Worm (Caenorhabditis elegans) whole organism, L4 larva: ENCODE results near the gene C36B7.5.

Experiments
- daf-12 ChIP-seq: fragments of 150-350 bp; optimal IDR thresholded peaks from 2 replicates; lab custom pipeline; 2014; ENCODE audit warnings: missing biosample characterization, missing genetic modification reagents, missing genetic modification characterization
- dve-1 ChIP-seq: sonication (generic microtip); optimal IDR thresholded peaks from 2 replicates; lab custom pipeline; 2017; ENCODE audit warnings: antibody characterized with exemption, mild to moderate bottlenecking, missing genetic modification characterization, missing compliant biosample characterization; ENCODE audit not compliant: insufficient read depth
- lsy-2 ChIP-seq, 2 experiments: fragments of 150-350 bp in 1 of 2; sonication (generic microtip) in 1 of 2; optimal IDR thresholded peaks; 2 replicates each; lab custom pipeline; 2014 to 2017; ENCODE audit warnings: missing biosample characterization in 2 of 2, missing genetic modification characterization in 2 of 2
- nhr-11 ChIP-seq: fragments of 150-350 bp; optimal IDR thresholded peaks from 2 replicates; lab custom pipeline; 2014; ENCODE audit warnings: missing biosample characterization, missing genetic modification characterization
- snpc-4 ChIP-seq: fragments of 150-350 bp; optimal IDR thresholded peaks from 2 replicates; lab custom pipeline; 2014; ENCODE audit warnings: missing biosample characterization, missing genetic modification characterization

- TF ChIP-seq nhr-11 (tag; lab: Kevin White, UChicago) (no peak), lsy-2 (tag; optimal IDR thresholded peaks at IDR 0.05; lab: Kevin White, UChicago) (no peak), daf-12 (tag; lab: Kevin White, UChicago) (no peak), dve-1 (tag; lab: Kevin White, UChicago) (no peak), snpc-4 (tag; lab: Kevin White, UChicago) (no peak)
Observed at ce11 chrX:7085067-7085466, 11.2 kb downstream of the C36B7.5 start, which contains the start of gene Y1B5A.1.
